Fruit fly (Drosophila melanogaster): ENCODE measurements around the gene CG6788.

The CG6788 gene

dm6 chrX:17856029-17856428, 31.9 kb upstream of the CG6788 start, which contains the start of gene Mco4:
TSS of gene Mco4 (minus strand) at chrX:17856129.
- no peak for TF ChIP-seq CG8301 (tag; optimal IDR thresholded peaks at IDR 0.05)
- TF ChIP-seq Pif1B (GFP tag; optimal IDR thresholded peaks at IDR 0.05), result no peak
- no peak for TF ChIP-seq CG14655 (GFP tag; optimal IDR thresholded peaks at IDR 0.05)
- no peak for TF ChIP-seq CG32121 (GFP tag; IDR thresholded peaks at IDR 0.05)
- no peak for TF ChIP-seq CG8159 (tag; optimal IDR thresholded peaks at IDR 0.05)
- no peak for TF ChIP-seq gl (tag; optimal IDR thresholded peaks at IDR 0.05)
- TF ChIP-seq CG15710 (tag; optimal IDR thresholded peaks at IDR 0.05), result no peak
- TF ChIP-seq EcR (GFP tag; optimal IDR thresholded peaks at IDR 0.05), result no peak
- no peak for TF ChIP-seq fd96Ca (GFP tag; IDR thresholded peaks at IDR 0.05)

DNA sequence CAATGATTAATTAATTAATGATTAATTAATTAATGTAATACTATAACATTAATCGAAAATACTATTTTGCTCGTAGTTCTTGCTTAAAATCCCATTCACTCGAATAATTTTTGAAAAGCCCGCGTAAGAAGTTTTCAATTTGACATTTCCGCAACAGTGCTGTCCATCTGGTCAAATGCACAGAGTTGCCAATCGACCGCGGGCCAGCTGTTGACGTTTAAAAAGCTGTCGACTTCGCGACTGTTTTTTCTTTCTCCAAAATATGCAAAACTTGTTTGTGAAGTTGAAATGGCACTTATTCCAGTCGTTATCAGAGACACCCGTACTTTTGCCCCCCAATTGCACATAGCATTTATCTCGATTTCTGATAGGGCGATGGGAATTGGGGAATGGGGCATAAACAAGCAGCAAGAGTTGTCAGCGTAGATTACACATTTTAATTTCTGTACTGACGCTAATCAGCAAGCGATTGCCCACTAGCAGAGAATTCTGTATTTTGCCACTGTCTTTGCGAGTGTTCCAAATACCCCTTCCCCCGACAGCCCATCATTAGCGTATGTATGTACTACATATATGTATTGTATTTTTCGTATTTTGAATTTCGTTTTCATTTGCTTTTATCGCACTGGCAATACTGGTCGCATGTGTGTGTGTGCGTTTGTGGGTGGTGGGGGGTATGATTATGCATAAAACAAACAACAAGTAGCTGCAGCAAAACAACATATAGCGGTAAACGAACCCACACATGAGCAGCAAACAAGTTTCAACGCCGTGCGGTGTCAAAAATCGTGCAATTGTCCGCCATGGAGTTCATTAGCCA, 31.3 kb upstream of the CG6788 start, which contains the start of gene Srx:
Gene Srx, plus strand, starts transcription at position 517 of the 820 bp plus-strand sequence.
- TF ChIP-seq Pif1A (GFP tag; optimal IDR thresholded peaks at IDR 0.05) (no peak), CG10348 (GFP tag; IDR thresholded peaks at IDR 0.05) (no peak), D1 (tag; optimal IDR thresholded peaks at IDR 0.05) (no peak), CG13204 (GFP tag; optimal IDR thresholded peaks at IDR 0.05) (no peak), CG17806 (tag; optimal IDR thresholded peaks at IDR 0.05) (no peak), Snoo (tag; optimal IDR thresholded peaks at IDR 0.05) (no peak), CG8301 (tag; optimal IDR thresholded peaks at IDR 0.05) (no peak), rn (GFP tag; IDR thresholded peaks at IDR 0.05) (no peak), Ets98B (GFP tag; IDR thresholded peaks at IDR 0.05) (peak; percentile 37; the same call in 1 of the 2 replicates), CG4496 (GFP tag; IDR thresholded peaks at IDR 0.05) (peak; percentile 65; the same call in 1 of the 3 replicates), CG12605 (GFP tag; IDR thresholded peaks at IDR 0.05) (no peak), CG8159 (tag; optimal IDR thresholded peaks at IDR 0.05) (peak; percentile 20), CG32121 (GFP tag; IDR thresholded peaks at IDR 0.05) (peak; percentile 35; the same call in 1 of the 2 replicates), CG9948 (tag; optimal IDR thresholded peaks at IDR 0.05) (peak; percentile 1), Pif1B (GFP tag; optimal IDR thresholded peaks at IDR 0.05) (no peak), gl (tag; optimal IDR thresholded peaks at IDR 0.05) (no peak), CG15710 (tag; optimal IDR thresholded peaks at IDR 0.05) (peak; percentile 23), fd96Ca (GFP tag; IDR thresholded peaks at IDR 0.05) (peak; percentile 36; the same call in 1 of the 3 replicates), EcR (GFP tag; optimal IDR thresholded peaks at IDR 0.05) (peak; percentile 56), CG34367 (tag; optimal IDR thresholded peaks at IDR 0.05) (peak; percentile 1), CG14655 (GFP tag; optimal IDR thresholded peaks at IDR 0.05) (no peak)

dm6 chrX:17857809-17858208, 30.2 kb upstream of the CG6788 start:
- TF ChIP-seq gl (tag; optimal IDR thresholded peaks at IDR 0.05) (no peak), fd96Ca (GFP tag; IDR thresholded peaks at IDR 0.05) (no peak), CG13204 (GFP tag; optimal IDR thresholded peaks at IDR 0.05) (no peak), EcR (GFP tag; optimal IDR thresholded peaks at IDR 0.05) (no peak), CG9948 (tag; optimal IDR thresholded peaks at IDR 0.05) (no peak), Ets98B (GFP tag; IDR thresholded peaks at IDR 0.05) (no peak), D1 (tag; optimal IDR thresholded peaks at IDR 0.05) (no peak), CG32121 (GFP tag; IDR thresholded peaks at IDR 0.05) (no peak), CG17806 (tag; optimal IDR thresholded peaks at IDR 0.05) (no peak), rn (GFP tag; IDR thresholded peaks at IDR 0.05) (no peak), CG8301 (tag; optimal IDR thresholded peaks at IDR 0.05) (no peak), Pif1A (GFP tag; optimal IDR thresholded peaks at IDR 0.05) (no peak), CG12605 (GFP tag; IDR thresholded peaks at IDR 0.05) (no peak), CG4496 (GFP tag; IDR thresholded peaks at IDR 0.05) (no peak), CG34367 (tag; optimal IDR thresholded peaks at IDR 0.05) (no peak)

- TF ChIP-seq CG32121 (GFP tag; IDR thresholded peaks at IDR 0.05), result no peak
- TF ChIP-seq CG15710 (tag; optimal IDR thresholded peaks at IDR 0.05), result no peak
- TF ChIP-seq rn (GFP tag; IDR thresholded peaks at IDR 0.05), result no peak
- no peak for TF ChIP-seq CG8159 (tag; optimal IDR thresholded peaks at IDR 0.05)
- no peak for TF ChIP-seq Pif1A (GFP tag; optimal IDR thresholded peaks at IDR 0.05)
- no peak for TF ChIP-seq CG12605 (GFP tag; IDR thresholded peaks at IDR 0.05)
- TF ChIP-seq CG4496 (GFP tag; IDR thresholded peaks at IDR 0.05), result no peak
- TF ChIP-seq Snoo (tag; optimal IDR thresholded peaks at IDR 0.05), result no peak
- TF ChIP-seq D1 (tag; optimal IDR thresholded peaks at IDR 0.05), result no peak
- TF ChIP-seq CG9948 (tag; optimal IDR thresholded peaks at IDR 0.05), result no peak
- TF ChIP-seq CG14655 (GFP tag; optimal IDR thresholded peaks at IDR 0.05), result no peak
- no peak for TF ChIP-seq EcR (GFP tag; optimal IDR thresholded peaks at IDR 0.05)
Measured at dm6 chrX:17860711-17861110, 27.3 kb upstream of the CG6788 start, which contains the start of the genes Arp8 and CG6769. TSS of gene Arp8 (minus strand) at chrX:17860800. TSS of gene CG6769 (plus strand) at chrX:17861002.

- TF ChIP-seq CG8159 (tag; optimal IDR thresholded peaks at IDR 0.05) (no peak), CG8301 (tag; optimal IDR thresholded peaks at IDR 0.05) (no peak), CG34367 (tag; optimal IDR thresholded peaks at IDR 0.05) (no peak), Ets98B (GFP tag; IDR thresholded peaks at IDR 0.05) (no peak), Snoo (tag; optimal IDR thresholded peaks at IDR 0.05) (no peak), CG12605 (GFP tag; IDR thresholded peaks at IDR 0.05) (no peak), gl (tag; optimal IDR thresholded peaks at IDR 0.05) (no peak), Pif1B (GFP tag; optimal IDR thresholded peaks at IDR 0.05) (no peak), CG4496 (GFP tag; IDR thresholded peaks at IDR 0.05) (no peak), CG10348 (GFP tag; IDR thresholded peaks at IDR 0.05) (no peak), D1 (tag; optimal IDR thresholded peaks at IDR 0.05) (no peak), CG32121 (GFP tag; IDR thresholded peaks at IDR 0.05) (no peak), CG14655 (GFP tag; optimal IDR thresholded peaks at IDR 0.05) (no peak)
Measured at dm6 chrX:17865103-17865502, 22.9 kb upstream of the CG6788 start.

Data from whole organism, pupa.